Worm (Caenorhabditis elegans): ENCODE measurements around the gene prdx-2.

Gene prdx-2

ce11 chrII:5358137-5358745, 19.8 kb upstream of the prdx-2 start, which contains the start of the genes F09E5.11 and bmy-1 (continued):
- TF ChIP-seq fkh-6 (tag; optimal IDR thresholded peaks at IDR 0.05) (peak; percentile 67), nfya-1 (tag; optimal IDR thresholded peaks at IDR 0.05) (peak; percentile 53), tbx-2 (tag; optimal IDR thresholded peaks at IDR 0.05) (peak; percentile 97), ceh-22 (tag; optimal IDR thresholded peaks at IDR 0.05) (no peak), ahr-1 (tag; optimal IDR thresholded peaks at IDR 0.05) (peak; percentile 43), ceh-34 (tag; optimal IDR thresholded peaks at IDR 0.05) (peak; percentile 62), fkh-10 (GFP tag; optimal IDR thresholded peaks at IDR 0.05) (no peak), lin-11 (tag; optimal IDR thresholded peaks at IDR 0.05) (no peak), ttx-3 (tag; optimal IDR thresholded peaks at IDR 0.05) (peak; percentile 7), C08G9.2 (tag; optimal IDR thresholded peaks at IDR 0.05) (peak; percentile 95), ceh-45 (GFP tag; IDR thresholded peaks at IDR 0.05) (no peak), pha-2 (tag; optimal IDR thresholded peaks at IDR 0.05) (no peak), elt-2 (tag; optimal IDR thresholded peaks at IDR 0.05) (peak; percentile 98), ref-2 (tag; optimal IDR thresholded peaks at IDR 0.05) (peak; percentile 86), Y22D7AL.16 (tag; optimal IDR thresholded peaks at IDR 0.05) (no peak), elt-4 (tag; optimal IDR thresholded peaks at IDR 0.05) (no peak), dmd-4 (tag; optimal IDR thresholded peaks at IDR 0.05; ENCODE audit: borderline replicate concordance) (peak; percentile 49), tbx-7 (tag; optimal IDR thresholded peaks at IDR 0.05) (peak; percentile 87), C38D4.7 (GFP tag; optimal IDR thresholded peaks at IDR 0.05) (no peak), pat-9 (tag; optimal IDR thresholded peaks at IDR 0.05) (no peak), pha-4 (tag; optimal IDR thresholded peaks at IDR 0.05) (no peak), che-1 (tag; optimal IDR thresholded peaks at IDR 0.05) (no peak), dve-1 (tag; optimal IDR thresholded peaks at IDR 0.05) (no peak), hlh-6 (tag; optimal IDR thresholded peaks at IDR 0.05) (peak; percentile 53), ceh-19 (GFP tag; optimal IDR thresholded peaks at IDR 0.05) (no peak), F13H6.1 (tag; optimal IDR thresholded peaks at IDR 0.05) (peak; percentile 27), mec-3 (tag; optimal IDR thresholded peaks at IDR 0.05; ENCODE audit: borderline replicate concordance) (peak; percentile 85), lim-6 (tag; optimal IDR thresholded peaks at IDR 0.05) (peak; percentile 85), ztf-16 (tag; optimal IDR thresholded peaks at IDR 0.05) (peak; percentile 36), K02D7.2 (tag; optimal IDR thresholded peaks at IDR 0.05) (no peak), ceh-24 (tag; optimal IDR thresholded peaks at IDR 0.05) (no peak), syd-9 (tag; optimal IDR thresholded peaks at IDR 0.05) (peak; percentile 20), unc-42 (tag; optimal IDR thresholded peaks at IDR 0.05) (peak; percentile 46), npax-4 (tag; optimal IDR thresholded peaks at IDR 0.05) (no peak), ceh-2 (tag; optimal IDR thresholded peaks at IDR 0.05) (peak; percentile 95), gmeb-2 (tag; optimal IDR thresholded peaks at IDR 0.05) (peak; percentile 34), ceh-14 (tag; optimal IDR thresholded peaks at IDR 0.05) (peak; percentile 52), sox-4 (tag; optimal IDR thresholded peaks at IDR 0.05) (no peak), odd-2 (tag; optimal IDR thresholded peaks at IDR 0.05) (no peak), unc-86 (tag; optimal IDR thresholded peaks at IDR 0.05) (peak; percentile 66), ceh-18 (tag; optimal IDR thresholded peaks at IDR 0.05) (peak; percentile 55), ets-4 (tag; optimal IDR thresholded peaks at IDR 0.05) (peak; percentile 94), madf-2 (tag; optimal IDR thresholded peaks at IDR 0.05) (peak; percentile 64), hlh-8 (tag; optimal IDR thresholded peaks at IDR 0.05) (peak; percentile 63), pros-1 (tag; optimal IDR thresholded peaks at IDR 0.05) (no peak)

Data from whole organism, late embryonic.